Worm (Caenorhabditis elegans) whole organism, early embryonic: Measurements from ENCODE around the gene K07H8.12.

ENCODE experiments used
- F13C5.2 ChIP-seq: sonication (generic microtip); optimal IDR thresholded peaks from 2 replicates; lab custom pipeline; 2017; ENCODE audit warnings: mild to moderate bottlenecking, missing genetic modification characterization, inconsistent platforms, missing compliant biosample characterization
- aly-1 ChIP-seq: sonication (generic microtip); optimal IDR thresholded peaks from 2 replicates; lab custom pipeline; 2016; ENCODE audit warnings: missing genetic modification characterization, missing compliant biosample characterization
- ama-1 ChIP-seq: fragments of 150-350 bp; optimal IDR thresholded peaks from 2 replicates; lab custom pipeline; 2014
- ceh-13 ChIP-seq: fragments of 200-800 bp; sonication (Bioruptor generic); optimal IDR thresholded peaks from 2 replicates; lab custom pipeline; 2018; ENCODE audit warnings: mild to moderate bottlenecking, missing genetic modification characterization, missing compliant biosample characterization
- ceh-36 ChIP-seq: sonication (generic microtip); optimal IDR thresholded peaks from 2 replicates; lab custom pipeline; 2016; ENCODE audit warnings: missing genetic modification characterization, inconsistent platforms, missing compliant biosample characterization
- ets-7 ChIP-seq: sonication (generic microtip); optimal IDR thresholded peaks from 2 replicates; lab custom pipeline; 2016; ENCODE audit warnings: missing genotype, missing genetic modification characterization, missing compliant biosample characterization
- flt-1 ChIP-seq: fragments of 200-800 bp; sonication (Bioruptor generic); IDR thresholded peaks from 2 replicates; pipeline ENCODE4 v1.3.6; 2022; ENCODE audit warnings: missing genetic modification characterization, missing compliant biosample characterization
- hmg-4 ChIP-seq: fragments of 200-800 bp; sonication (Bioruptor generic); optimal IDR thresholded peaks from 2 replicates; lab custom pipeline; 2018; ENCODE audit warnings: mild to moderate bottlenecking, missing genetic modification characterization, missing compliant biosample characterization
- hnd-1 ChIP-seq: sonication (generic microtip); optimal IDR thresholded peaks from 2 replicates; lab custom pipeline; 2016; ENCODE audit warnings: missing genetic modification characterization, missing compliant biosample characterization
- pes-1 ChIP-seq: fragments of 200-800 bp; sonication (Bioruptor generic); IDR thresholded peaks from 2 replicates; pipeline ENCODE4 v1.3.6; 2022; ENCODE audit warnings: missing genetic modification reagents, missing genetic modification characterization, missing compliant biosample characterization
- scrt-1 ChIP-seq: fragments of 200-800 bp; sonication (Bioruptor generic); IDR thresholded peaks from 2 replicates; pipeline ENCODE4 v1.3.6; 2022; ENCODE audit warnings: missing genetic modification characterization, missing compliant biosample characterization
- sea-1 ChIP-seq: fragments of 200-800 bp; sonication (Bioruptor generic); conservative IDR thresholded peaks from 2 replicates; pipeline ENCODE4 v1.3.6; 2022; ENCODE audit warnings: missing genetic modification characterization, missing compliant biosample characterization
- tbx-37 ChIP-seq: fragments of 200-800 bp; sonication (Bioruptor generic); conservative IDR thresholded peaks from 2 replicates; pipeline ENCODE4 v1.3.6; 2022; ENCODE audit warnings: missing genetic modification reagents, missing genetic modification characterization, missing compliant biosample characterization

- TF ChIP-seq flt-1 (GFP tag; lab: Robert Waterston, UW), result no peak
- TF ChIP-seq ets-7 (tag; lab: Kevin White, UChicago), result no peak
- TF ChIP-seq ceh-36 (tag; lab: Kevin White, UChicago), result no peak
- no peak for TF ChIP-seq hmg-4 (GFP tag; lab: Kevin White, UChicago)
- no peak for TF ChIP-seq F13C5.2 (tag; lab: Kevin White, UChicago)
- TF ChIP-seq tbx-37 (GFP tag; lab: Robert Waterston, UW), result no peak
- no peak for TF ChIP-seq ama-1 (lab: Kevin White, UChicago)
- no peak for TF ChIP-seq sea-1 (GFP tag; lab: Robert Waterston, UW)
- TF ChIP-seq ceh-13 (GFP tag; lab: Kevin White, UChicago), result no peak
- no peak for TF ChIP-seq hnd-1 (tag; lab: Kevin White, UChicago)
- TF ChIP-seq aly-1, result no peak
- TF ChIP-seq pes-1, result no peak
- TF ChIP-seq scrt-1, result no peak
Observed at ce11 chrIV:8303668-8304067, 27.2 kb upstream of the K07H8.12 start, which contains the start of gene vha-5.
